Fruit fly (Drosophila melanogaster) whole organism, embryonic: ENCODE results near the gene CG6567.
A peak's percentile ranks its signal among the peaks of the same experiment; 100 is the strongest.

ENCODE experiments used
- Atf3 ChIP-seq: fragments of 200-800 bp; sonication (Bioruptor generic); optimal IDR thresholded peaks from 3 replicates; lab custom pipeline; 2016; ENCODE audit warnings: missing biosample characterization, missing genetic modification characterization
- BEAF-32 ChIP-seq: fragments of 200-800 bp; sonication (Bioruptor generic); optimal IDR thresholded peaks from 3 replicates; lab custom pipeline; 2017; ENCODE audit warnings: missing biosample characterization, missing genetic modification characterization, mild to moderate bottlenecking, moderate library complexity, missing genetic modification reagents
- CG11085 ChIP-seq: fragments of 200-800 bp; sonication (Bioruptor generic); IDR thresholded peaks from 2 replicates; pipeline ENCODE4 v1.3.6; 2022; ENCODE audit warnings: missing biosample characterization, missing genetic modification characterization
- CG14050 ChIP-seq: fragments of 200-800 bp; sonication (Bioruptor generic); IDR thresholded peaks from 3 replicates; pipeline ENCODE4 v1.3.6; 2022; ENCODE audit warnings: missing biosample characterization, missing genetic modification characterization
- CG16863 ChIP-seq: fragments of 200-800 bp; sonication (Bioruptor generic); optimal IDR thresholded peaks from 3 replicates; lab custom pipeline; 2016; ENCODE audit warnings: missing biosample characterization, missing genetic modification characterization
- CG17328 ChIP-seq: fragments of 200-800 bp; sonication (Bioruptor generic); IDR thresholded peaks from 2 replicates; pipeline ENCODE4 v1.3.6; 2022; ENCODE audit warnings: missing biosample characterization, missing genetic modification characterization
- CG17829 ChIP-seq: fragments of 200-800 bp; optimal IDR thresholded peaks from 2 replicates; lab custom pipeline; 2019; ENCODE audit warnings: missing biosample characterization, mild to moderate bottlenecking, missing genetic modification characterization, moderate library complexity
- CG18011 ChIP-seq: fragments of 200-800 bp; sonication (Bioruptor generic); optimal IDR thresholded peaks from 2 replicates; lab custom pipeline; 2017; ENCODE audit warnings: missing biosample characterization, missing genetic modification characterization, mild to moderate bottlenecking, moderate library complexity, missing genotype
- CG18476 ChIP-seq: fragments of 200-800 bp; sonication (Bioruptor generic); optimal IDR thresholded peaks from 2 replicates; lab custom pipeline; 2016; ENCODE audit warnings: missing biosample characterization, mild to moderate bottlenecking, missing genetic modification characterization
- CG2129 ChIP-seq: fragments of 200-800 bp; sonication (Bioruptor generic); IDR thresholded peaks from 2 replicates; pipeline ENCODE4 v1.3.6; 2022; ENCODE audit warnings: missing biosample characterization, missing genetic modification characterization; ENCODE audit not compliant: partially characterized antibody
- CG2202 ChIP-seq: fragments of 200-800 bp; sonication (Bioruptor generic); optimal IDR thresholded peaks from 2 replicates; lab custom pipeline; 2018; ENCODE audit warnings: missing biosample characterization, mild to moderate bottlenecking, missing genetic modification characterization
- CG3407 ChIP-seq: fragments of 200-800 bp; sonication (Bioruptor generic); optimal IDR thresholded peaks from 2 replicates; lab custom pipeline; 2018; ENCODE audit warnings: missing biosample characterization, mild to moderate bottlenecking, missing genetic modification characterization
- CG3847 ChIP-seq: fragments of 200-800 bp; sonication (Bioruptor generic); IDR thresholded peaks from 2 replicates; pipeline ENCODE4 v1.3.6; 2022; ENCODE audit warnings: missing biosample characterization, missing genetic modification characterization
- CG4360 ChIP-seq: fragments of 200-800 bp; sonication (Bioruptor generic); IDR thresholded peaks from 2 replicates; pipeline ENCODE4 v1.3.6; 2022; ENCODE audit warnings: missing biosample characterization, missing genetic modification characterization
- CG5953 ChIP-seq: fragments of 200-800 bp; sonication (Bioruptor generic); IDR thresholded peaks from 2 replicates; pipeline ENCODE4 v1.3.6; 2022; ENCODE audit warnings: missing biosample characterization, missing genetic modification characterization
- CG6765 ChIP-seq: fragments of 200-800 bp; sonication (Bioruptor generic); optimal IDR thresholded peaks from 3 replicates; lab custom pipeline; 2017; ENCODE audit warnings: missing biosample characterization, mild to moderate bottlenecking, missing genetic modification characterization
- CG7839 ChIP-seq: fragments of 200-800 bp; sonication (Bioruptor generic); optimal IDR thresholded peaks from 3 replicates; lab custom pipeline; 2018; ENCODE audit warnings: missing biosample characterization, mild to moderate bottlenecking, missing genetic modification characterization, moderate library complexity
- CG8478 ChIP-seq: fragments of >200 bp; optimal IDR thresholded peaks from 2 replicates; lab custom pipeline; 2018
- CrebB ChIP-seq: fragments of 200-800 bp; sonication (Bioruptor generic); optimal IDR thresholded peaks from 3 replicates; lab custom pipeline; 2018; ENCODE audit warnings: missing biosample characterization, mild to moderate bottlenecking, missing genetic modification characterization
- Eip74EF ChIP-seq, 2 experiments: fragments of 200-800 bp in 1 of 2; fragments of >200 bp in 1 of 2; sonication (Bioruptor generic) in 1 of 2; optimal IDR thresholded peaks; 2 replicates each; lab custom pipeline; 2017 to 2019; ENCODE audit warnings: missing biosample characterization in 2 of 2, missing genetic modification characterization in 2 of 2, mild to moderate bottlenecking in 1 of 2, moderate library complexity in 1 of 2
- H15 ChIP-seq: fragments of 200-800 bp; sonication (Bioruptor generic); IDR thresholded peaks from 3 replicates; pipeline ENCODE4 v1.3.6; 2022; ENCODE audit warnings: missing biosample characterization, missing genetic modification characterization
- HLH4C ChIP-seq: fragments of 200-800 bp; sonication (Bioruptor generic); IDR thresholded peaks from 3 replicates; pipeline ENCODE4 v1.3.6; 2022; ENCODE audit warnings: missing biosample characterization, missing genetic modification characterization; ENCODE audit not compliant: partially characterized antibody
- Hsf ChIP-seq: fragments of 200-800 bp; sonication (Bioruptor generic); optimal IDR thresholded peaks from 3 replicates; lab custom pipeline; 2016; ENCODE audit warnings: missing biosample characterization, missing genetic modification characterization
- Meics ChIP-seq: fragments of 200-800 bp; sonication (Bioruptor generic); optimal IDR thresholded peaks from 2 replicates; lab custom pipeline; 2017; ENCODE audit warnings: missing biosample characterization, mild to moderate bottlenecking, missing genetic modification characterization
- NfI ChIP-seq: fragments of 200-800 bp; sonication (Bioruptor generic); optimal IDR thresholded peaks from 3 replicates; lab custom pipeline; 2018; ENCODE audit warnings: missing biosample characterization, mild to moderate bottlenecking, missing genetic modification characterization, moderate library complexity
- Optix ChIP-seq: fragments of 200-800 bp; sonication (Bioruptor generic); IDR thresholded peaks from 3 replicates; pipeline ENCODE4 v1.3.6; 2022; ENCODE audit warnings: missing biosample characterization, missing genetic modification characterization
- Sox102F ChIP-seq: fragments of 200-800 bp; sonication (Bioruptor generic); optimal IDR thresholded peaks from 2 replicates; lab custom pipeline; 2018; ENCODE audit warnings: missing biosample characterization, mild to moderate bottlenecking, missing genetic modification characterization, moderate library complexity
- Sry-δ ChIP-seq: fragments of 200-800 bp; sonication (Bioruptor generic); optimal IDR thresholded peaks from 2 replicates; lab custom pipeline; 2016; ENCODE audit warnings: missing biosample characterization, missing genetic modification characterization
- TFAM ChIP-seq: fragments of 200-800 bp; sonication (Bioruptor generic); optimal IDR thresholded peaks from 2 replicates; lab custom pipeline; 2017; ENCODE audit warnings: missing biosample characterization, missing genetic modification characterization, inconsistent platforms
- Trl ChIP-seq, 3 experiments: fragments of >200 bp in 2 of 3; fragments of 200-800 bp in 1 of 3; sonication (Bioruptor generic) in 1 of 3; optimal IDR thresholded peaks; 2 replicates in 1 of 3; 3 replicates in 2 of 3; lab custom pipeline; 2016 to 2017; ENCODE audit warnings: missing biosample characterization in 1 of 3, missing genetic modification characterization in 1 of 3
- Xrp1 ChIP-seq: fragments of 200-800 bp; sonication (Bioruptor generic); IDR thresholded peaks from 2 replicates; pipeline ENCODE4 v1.3.6; 2022; ENCODE audit warnings: missing biosample characterization, missing genetic modification characterization
- ara ChIP-seq: fragments of 200-800 bp; sonication (Bioruptor generic); IDR thresholded peaks from 2 replicates; pipeline ENCODE4 v1.3.6; 2022; ENCODE audit warnings: missing biosample characterization, missing genetic modification characterization
- chif ChIP-seq, 2 experiments: fragments of 200-800 bp; sonication (Bioruptor generic); optimal IDR thresholded peaks; 3 replicates each; lab custom pipeline; 2016; ENCODE audit warnings: missing biosample characterization in 2 of 2, missing genetic modification characterization in 2 of 2
- fu2 ChIP-seq: fragments of 200-800 bp; sonication (Bioruptor generic); optimal IDR thresholded peaks from 2 replicates; lab custom pipeline; 2016; ENCODE audit warnings: missing biosample characterization, missing genetic modification characterization
- grau ChIP-seq: fragments of 200-800 bp; optimal IDR thresholded peaks from 3 replicates; lab custom pipeline; 2019; ENCODE audit warnings: missing biosample characterization, mild to moderate bottlenecking, missing genetic modification characterization, moderate library complexity
- kay ChIP-seq: fragments of 200-800 bp; sonication (Bioruptor generic); optimal IDR thresholded peaks from 2 replicates; lab custom pipeline; 2016; ENCODE audit warnings: missing biosample characterization, missing genetic modification characterization
- klu ChIP-seq: fragments of 200-800 bp; sonication (Bioruptor generic); IDR thresholded peaks from 2 replicates; pipeline ENCODE4 v1.3.6; 2022; ENCODE audit warnings: missing biosample characterization, missing genetic modification characterization
- nom ChIP-seq: fragments of 200-800 bp; sonication (Bioruptor generic); optimal IDR thresholded peaks from 2 replicates; lab custom pipeline; 2017; ENCODE audit warnings: missing biosample characterization, missing genetic modification characterization, mild to moderate bottlenecking, moderate library complexity, missing genetic modification reagents
- oc ChIP-seq: fragments of 200-800 bp; sonication (Bioruptor generic); optimal IDR thresholded peaks from 2 replicates; lab custom pipeline; 2018; ENCODE audit warnings: missing biosample characterization, mild to moderate bottlenecking, missing genetic modification characterization, moderate library complexity
- odd ChIP-seq: fragments of 200-800 bp; sonication (Bioruptor generic); optimal IDR thresholded peaks from 2 replicates; lab custom pipeline; 2017; ENCODE audit warnings: missing biosample characterization, mild to moderate bottlenecking, missing genetic modification characterization
- phol ChIP-seq: fragments of 200-800 bp; sonication (Bioruptor generic); optimal IDR thresholded peaks from 3 replicates; lab custom pipeline; 2018; ENCODE audit warnings: missing biosample characterization, mild to moderate bottlenecking, missing genetic modification characterization, moderate library complexity
- sisA ChIP-seq: fragments of 200-800 bp; sonication (Bioruptor generic); IDR thresholded peaks from 2 replicates; pipeline ENCODE4 v1.3.6; 2022; ENCODE audit warnings: missing biosample characterization, missing genetic modification characterization
- slou ChIP-seq: fragments of 200-800 bp; sonication (Bioruptor generic); optimal IDR thresholded peaks from 3 replicates; lab custom pipeline; 2016; ENCODE audit warnings: missing biosample characterization, missing genetic modification characterization
- tap ChIP-seq: fragments of 200-800 bp; optimal IDR thresholded peaks from 3 replicates; lab custom pipeline; 2019; ENCODE audit warnings: missing biosample characterization, mild to moderate bottlenecking, missing genetic modification characterization, moderate library complexity
- toy ChIP-seq: fragments of 200-800 bp; sonication (Bioruptor generic); IDR thresholded peaks from 2 replicates; pipeline ENCODE4 v1.3.6; 2022; ENCODE audit warnings: missing biosample characterization, missing genetic modification characterization
- ttk ChIP-seq: fragments of 200-800 bp; sonication (Bioruptor generic); IDR thresholded peaks from 2 replicates; pipeline ENCODE4 v2.1.2; 2022; ENCODE audit warnings: missing biosample characterization, missing genetic modification characterization
- vvl ChIP-seq: fragments of 200-800 bp; sonication (Bioruptor generic); IDR thresholded peaks from 2 replicates; pipeline ENCODE4 v1.3.6; 2022; ENCODE audit warnings: missing biosample characterization, missing genetic modification characterization
- zf30C ChIP-seq: fragments of 200-800 bp; sonication (Bioruptor generic); optimal IDR thresholded peaks from 3 replicates; lab custom pipeline; 2018; ENCODE audit warnings: missing biosample characterization, mild to moderate bottlenecking, missing genetic modification characterization

Gene CG6567

dm6 chr3R:10886462-10887315 lies 32.4 kb upstream of the CG6567 start (continued):
- no peak for TF ChIP-seq HLH4C (GFP tag; lab: Robert Waterston, UW)
- peak; percentile 48 for TF ChIP-seq Atf3
- TF ChIP-seq slou (GFP tag; lab: Kevin White, UChicago): peak; percentile 87
- peak; percentile 77 for TF ChIP-seq CG17328
- peak; percentile 87 for TF ChIP-seq fu2 (GFP tag; lab: Kevin White, UChicago)
- TF ChIP-seq Hsf (GFP tag; lab: Kevin White, UChicago): peak; percentile 91
- TF ChIP-seq CG6765 (GFP tag; lab: Kevin White, UChicago): peak; percentile 85
- peak; percentile 79 to 96 for TF ChIP-seq Trl (optimal IDR thresholded peaks at IDR 0.05; lab: Kevin White, UChicago)
- TF ChIP-seq Trl (GFP tag; optimal IDR thresholded peaks at IDR 0.05; lab: Kevin White, UChicago): peak; percentile 84
- no peak for TF ChIP-seq toy (GFP tag; lab: Robert Waterston, UW)
- peak; percentile 81 for TF ChIP-seq CrebB (tag; lab: Kevin White, UChicago)
- TF ChIP-seq oc: peak; percentile 88
- peak; percentile 84 for TF ChIP-seq ttk
- TF ChIP-seq phol (tag; lab: Kevin White, UChicago): peak; percentile 84
- TF ChIP-seq Sry-δ (GFP tag; lab: Kevin White, UChicago): peak; percentile 40
- TF ChIP-seq grau: peak; percentile 86
- TF ChIP-seq CG18011 (GFP tag; lab: Kevin White, UChicago): peak; percentile 74
- peak; percentile 76 for TF ChIP-seq CG17829
- TF ChIP-seq CG7839 (tag; lab: Kevin White, UChicago): peak; percentile 92
- TF ChIP-seq nom (GFP tag; lab: Kevin White, UChicago): peak; percentile 82
- peak; percentile 94 for TF ChIP-seq odd (GFP tag; lab: Kevin White, UChicago)
- TF ChIP-seq sisA (GFP tag; lab: Robert Waterston, UW): peak; percentile 76
- TF ChIP-seq CG3407 (GFP tag; lab: Kevin White, UChicago): peak; percentile 79
- peak; percentile 91 for TF ChIP-seq Xrp1
- TF ChIP-seq BEAF-32: peak; percentile 6
- peak; percentile 77; the same call in 1 of the 2 replicates for TF ChIP-seq klu (GFP tag; lab: Robert Waterston, UW)
- peak; percentile 67; the same call in 2 of the 3 replicates for TF ChIP-seq H15
- peak; percentile 69 to 89 for TF ChIP-seq chif (GFP tag; optimal IDR thresholded peaks at IDR 0.05; lab: Kevin White, UChicago)
- peak; percentile 79; the same call in 1 of the 2 replicates for TF ChIP-seq CG11085
- peak; percentile 58; the same call in 1 of the 3 replicates for TF ChIP-seq Optix (GFP tag; lab: Robert Waterston, UW)
- no peak for TF ChIP-seq zf30C
- peak; percentile 46; the same call in 1 of the 2 replicates for TF ChIP-seq CG4360 (GFP tag; lab: Robert Waterston, UW)
- peak; percentile 61 for TF ChIP-seq kay (GFP tag; lab: Kevin White, UChicago)
- peak; percentile 73 for TF ChIP-seq CG18476 (GFP tag; lab: Kevin White, UChicago)
- TF ChIP-seq CG14050 (GFP tag; lab: Robert Waterston, UW): peak; percentile 78
- TF ChIP-seq CG2202 (tag; lab: Kevin White, UChicago): peak; percentile 62
- TF ChIP-seq CG3847 (GFP tag; lab: Robert Waterston, UW): peak; percentile 91
- peak in 1 of 2 experiments; percentile 89 for TF ChIP-seq Eip74EF (GFP tag; optimal IDR thresholded peaks at IDR 0.05; lab: Kevin White, UChicago)
- TF ChIP-seq Sox102F: peak; percentile 89
- peak; percentile 87 for TF ChIP-seq NfI (GFP tag; lab: Kevin White, UChicago)
- TF ChIP-seq vvl (GFP tag; lab: Robert Waterston, UW): peak; percentile 94
- TF ChIP-seq Meics (GFP tag; lab: Kevin White, UChicago): peak; percentile 94
- peak; percentile 63 for TF ChIP-seq tap (tag; lab: Kevin White, UChicago)
- TF ChIP-seq CG8478 (lab: Kevin White, UChicago): no peak
- TF ChIP-seq ara (GFP tag; lab: Robert Waterston, UW): peak; percentile 77
- peak; percentile 80 for TF ChIP-seq CG16863 (GFP tag; lab: Kevin White, UChicago)
- peak; percentile 29 for TF ChIP-seq TFAM (GFP tag; lab: Kevin White, UChicago)
- peak; percentile 9 for TF ChIP-seq CG5953 (GFP tag; lab: Robert Waterston, UW)
- TF ChIP-seq CG2129 (GFP tag; lab: Robert Waterston, UW): no peak
